Worm (Caenorhabditis elegans) whole organism, young adult: ENCODE data around the gene lin-52.

Experiments
- B0261.1 ChIP-seq: sonication (generic microtip); optimal IDR thresholded peaks from 2 replicates; lab custom pipeline; 2016; ENCODE audit warnings: mild to moderate bottlenecking, missing genetic modification characterization, moderate library complexity, missing compliant biosample characterization
- C06A6.2 ChIP-seq: fragments of 200-800 bp; sonication (Bioruptor generic); conservative IDR thresholded peaks from 2 replicates; pipeline ENCODE4 v1.3.6; 2022; ENCODE audit warnings: missing genetic modification characterization, missing compliant biosample characterization
- F33H1.4 ChIP-seq: fragments of 200-800 bp; sonication (Bioruptor generic); IDR thresholded peaks from 2 replicates; pipeline ENCODE4 v1.3.6; 2022; ENCODE audit warnings: missing genetic modification reagents, missing genetic modification characterization, missing compliant biosample characterization
- F39B2.1 ChIP-seq: fragments of 200-800 bp; sonication (Bioruptor generic); IDR thresholded peaks from 2 replicates; pipeline ENCODE4 v1.3.6; 2022; ENCODE audit warnings: missing genetic modification reagents, missing genetic modification characterization, missing compliant biosample characterization
- F49E8.2 ChIP-seq: sonication (generic microtip); optimal IDR thresholded peaks from 3 replicates; lab custom pipeline; 2017; ENCODE audit warnings: missing genetic modification characterization, mild to moderate bottlenecking, missing compliant biosample characterization, antibody characterized with exemption, moderate library complexity; ENCODE audit not compliant: insufficient read depth
- F55B11.4 ChIP-seq: sonication (generic microtip); optimal IDR thresholded peaks from 2 replicates; lab custom pipeline; 2016; ENCODE audit warnings: missing compliant biosample characterization, missing genetic modification characterization, borderline replicate concordance; ENCODE audit not compliant: insufficient read depth
- F57A8.1 ChIP-seq: fragments of 200-800 bp; sonication (Bioruptor generic); optimal IDR thresholded peaks from 2 replicates; lab custom pipeline; 2018; ENCODE audit warnings: mild to moderate bottlenecking, missing genetic modification characterization, moderate library complexity, missing compliant biosample characterization
- T07F8.4 ChIP-seq: sonication (generic microtip); optimal IDR thresholded peaks from 2 replicates; lab custom pipeline; 2016; ENCODE audit warnings: mild to moderate bottlenecking, missing genetic modification characterization, moderate library complexity, missing compliant biosample characterization
- Y79H2A.3 ChIP-seq: fragments of 200-800 bp; sonication (Bioruptor generic); conservative IDR thresholded peaks from 2 replicates; pipeline ENCODE4 v1.3.6; 2022; ENCODE audit warnings: missing genetic modification reagents, missing genetic modification characterization, missing compliant biosample characterization
- ZK185.1 ChIP-seq: sonication (generic microtip); optimal IDR thresholded peaks from 2 replicates; lab custom pipeline; 2016; ENCODE audit warnings: mild to moderate bottlenecking, missing genetic modification characterization, missing compliant biosample characterization; ENCODE audit not compliant: poor library complexity, severe bottlenecking
- bed-1 ChIP-seq: fragments of 200-800 bp; sonication (Bioruptor generic); IDR thresholded peaks from 2 replicates; pipeline ENCODE4 v1.3.6; 2022; ENCODE audit warnings: missing genetic modification reagents, missing genetic modification characterization, missing compliant biosample characterization
- cebp-2 ChIP-seq: fragments of 200-800 bp; sonication (Bioruptor generic); IDR thresholded peaks from 2 replicates; pipeline ENCODE4 v1.3.6; 2022; ENCODE audit warnings: missing genetic modification characterization, missing compliant biosample characterization
- ceh-27 ChIP-seq: fragments of 200-800 bp; sonication (Bioruptor generic); optimal IDR thresholded peaks from 2 replicates; lab custom pipeline; 2018; ENCODE audit warnings: mild to moderate bottlenecking, missing genetic modification characterization, moderate library complexity, missing compliant biosample characterization
- ceh-58 ChIP-seq: fragments of 200-800 bp; sonication (Bioruptor generic); IDR thresholded peaks from 2 replicates; pipeline ENCODE4 v1.3.6; 2022; ENCODE audit warnings: missing genetic modification characterization, missing compliant biosample characterization
- ceh-91 ChIP-seq: fragments of 200-800 bp; sonication (Bioruptor generic); IDR thresholded peaks from 2 replicates; pipeline ENCODE4 v1.3.6; 2022; ENCODE audit warnings: missing genetic modification reagents, missing genetic modification characterization, missing compliant biosample characterization
- efl-1 ChIP-seq: fragments of 150-350 bp; optimal IDR thresholded peaks from 2 replicates; lab custom pipeline; 2014; ENCODE audit warnings: missing biosample characterization, missing genetic modification reagents, missing genetic modification characterization
- egl-18 ChIP-seq: fragments of 200-800 bp; sonication (Bioruptor generic); IDR thresholded peaks from 2 replicates; pipeline ENCODE4 v1.3.6; 2022; ENCODE audit warnings: missing genetic modification reagents, missing genetic modification characterization, missing compliant biosample characterization
- egrh-3 ChIP-seq: fragments of 200-800 bp; sonication (Bioruptor generic); IDR thresholded peaks from 2 replicates; pipeline ENCODE4 v1.3.6; 2022; ENCODE audit warnings: missing genetic modification reagents, missing genetic modification characterization, missing compliant biosample characterization
- ekl-4 ChIP-seq: fragments of 200-800 bp; sonication (Bioruptor generic); IDR thresholded peaks from 2 replicates; pipeline ENCODE4 v1.3.6; 2022; ENCODE audit warnings: missing genetic modification reagents, missing genetic modification characterization, missing compliant biosample characterization
- ets-4 ChIP-seq: fragments of 200-800 bp; sonication (Bioruptor generic); optimal IDR thresholded peaks from 2 replicates; lab custom pipeline; 2018; ENCODE audit warnings: mild to moderate bottlenecking, missing genetic modification characterization, missing compliant biosample characterization
- fkh-3 ChIP-seq: sonication (generic microtip); optimal IDR thresholded peaks from 2 replicates; lab custom pipeline; 2016; ENCODE audit warnings: mild to moderate bottlenecking, missing genetic modification characterization, missing compliant biosample characterization
- him-1 ChIP-seq: sonication (generic microtip); optimal IDR thresholded peaks from 2 replicates; lab custom pipeline; 2016; ENCODE audit warnings: missing genotype, missing genetic modification reagents, missing genetic modification characterization, missing compliant biosample characterization
- hmg-20 ChIP-seq: fragments of 200-800 bp; sonication (Bioruptor generic); IDR thresholded peaks from 2 replicates; pipeline ENCODE4 v1.3.6; 2022; ENCODE audit warnings: missing genetic modification reagents, missing genetic modification characterization, missing compliant biosample characterization
- lag-1 ChIP-seq: fragments of 200-800 bp; sonication (Bioruptor generic); IDR thresholded peaks from 2 replicates; pipeline ENCODE4 v1.3.6; 2022; ENCODE audit warnings: missing genetic modification reagents, missing genetic modification characterization, missing compliant biosample characterization
- lin-26 ChIP-seq: fragments of 200-800 bp; sonication (Bioruptor generic); IDR thresholded peaks from 2 replicates; pipeline ENCODE4 v1.3.6; 2022; ENCODE audit warnings: missing genetic modification reagents, missing genetic modification characterization, missing compliant biosample characterization
- lir-1 ChIP-seq: fragments of 200-800 bp; sonication (Bioruptor generic); conservative IDR thresholded peaks from 2 replicates; pipeline ENCODE4 v1.3.6; 2022; ENCODE audit warnings: missing genetic modification reagents, missing genetic modification characterization, missing compliant biosample characterization
- madf-6 ChIP-seq: fragments of 200-800 bp; sonication (Bioruptor generic); IDR thresholded peaks from 2 replicates; pipeline ENCODE4 v1.3.6; 2022; ENCODE audit warnings: missing genetic modification reagents, missing genetic modification characterization, missing compliant biosample characterization
- mel-28 ChIP-seq: sonication (generic microtip); optimal IDR thresholded peaks from 2 replicates; lab custom pipeline; 2016; ENCODE audit warnings: borderline replicate concordance, mild to moderate bottlenecking, missing genetic modification characterization, missing compliant biosample characterization
- mes-4 ChIP-seq: sonication (generic microtip); optimal IDR thresholded peaks from 2 replicates; lab custom pipeline; 2016; ENCODE audit warnings: missing genotype, missing genetic modification characterization, missing compliant biosample characterization
- nfya-2 ChIP-seq: fragments of 200-800 bp; sonication (Bioruptor generic); IDR thresholded peaks from 2 replicates; pipeline ENCODE4 v1.3.6; 2022; ENCODE audit warnings: missing genetic modification reagents, missing genetic modification characterization, missing compliant biosample characterization
- nhr-27 ChIP-seq: fragments of 200-800 bp; sonication (Bioruptor generic); optimal IDR thresholded peaks from 2 replicates; lab custom pipeline; 2018; ENCODE audit warnings: mild to moderate bottlenecking, missing genetic modification characterization, moderate library complexity, missing compliant biosample characterization
- nhr-80 ChIP-seq: sonication (generic microtip); optimal IDR thresholded peaks from 2 replicates; lab custom pipeline; 2016; ENCODE audit warnings: missing genetic modification characterization, missing compliant biosample characterization
- pha-4 ChIP-seq: fragments of 150-350 bp; sonication (generic microtip); optimal IDR thresholded peaks from 2 replicates; lab custom pipeline; 2014; ENCODE audit warnings: missing biosample characterization, missing genetic modification reagents, missing genetic modification characterization
- rcor-1 ChIP-seq: fragments of 200-800 bp; sonication (Bioruptor generic); IDR thresholded peaks from 2 replicates; pipeline ENCODE4 v1.3.6; 2022; ENCODE audit warnings: missing genetic modification reagents, missing genetic modification characterization, missing compliant biosample characterization
- sdz-38 ChIP-seq: sonication (generic microtip); optimal IDR thresholded peaks from 2 replicates; lab custom pipeline; 2016; ENCODE audit warnings: missing genotype, missing genetic modification characterization, missing compliant biosample characterization
- sea-2 ChIP-seq: fragments of 200-800 bp; sonication (Bioruptor generic); IDR thresholded peaks from 2 replicates; pipeline ENCODE4 v1.3.6; 2022; ENCODE audit warnings: missing genetic modification characterization, missing compliant biosample characterization
- snpc-1.1 ChIP-seq: sonication (generic microtip); optimal IDR thresholded peaks from 2 replicates; lab custom pipeline; 2017; ENCODE audit warnings: missing genetic modification characterization, mild to moderate bottlenecking, missing compliant biosample characterization, antibody characterized with exemption, moderate library complexity, missing genotype, missing genetic modification reagents; ENCODE audit not compliant: insufficient read depth
- snpc-4 ChIP-seq, 5 experiments: fragments of 150-350 bp in 1 of 5; sonication (generic microtip) in 4 of 5; optimal IDR thresholded peaks; 2 replicates each; lab custom pipeline; 2014 to 2018; ENCODE audit warnings: missing genetic modification characterization in 5 of 5, missing biosample characterization in 3 of 5, antibody characterized with exemption in 2 of 5, mild to moderate bottlenecking in 2 of 5, missing compliant biosample characterization in 2 of 5, missing genotype in 2 of 5, moderate library complexity in 2 of 5, missing genetic modification reagents in 1 of 5
- somi-1 ChIP-seq: fragments of 200-800 bp; sonication (Bioruptor generic); optimal IDR thresholded peaks from 2 replicates; lab custom pipeline; 2018; ENCODE audit warnings: mild to moderate bottlenecking, missing genetic modification characterization, missing compliant biosample characterization
- sptf-2 ChIP-seq: fragments of 200-800 bp; sonication (Bioruptor generic); optimal IDR thresholded peaks from 2 replicates; lab custom pipeline; 2018; ENCODE audit warnings: mild to moderate bottlenecking, missing genetic modification characterization, missing compliant biosample characterization
- tbp1 ChIP-seq: fragments of 200-800 bp; sonication (Bioruptor generic); optimal IDR thresholded peaks from 2 replicates; lab custom pipeline; 2018; ENCODE audit warnings: mild to moderate bottlenecking, missing genetic modification characterization, missing compliant biosample characterization
- tbx-9 ChIP-seq: sonication (generic microtip); optimal IDR thresholded peaks from 2 replicates; lab custom pipeline; 2016; ENCODE audit warnings: borderline replicate concordance, missing genetic modification characterization, inconsistent platforms, missing compliant biosample characterization
- unc-62 ChIP-seq: fragments of 150-350 bp; optimal IDR thresholded peaks from 2 replicates; lab custom pipeline; 2014; ENCODE audit warnings: missing biosample characterization, missing genetic modification reagents, missing genetic modification characterization
- xnd-1 ChIP-seq: sonication (generic microtip); optimal IDR thresholded peaks from 2 replicates; lab custom pipeline; 2016; ENCODE audit warnings: missing genotype, missing genetic modification reagents, missing genetic modification characterization, missing compliant biosample characterization
- zfh-2 ChIP-seq: fragments of 200-800 bp; sonication (Bioruptor generic); conservative IDR thresholded peaks from 2 replicates; pipeline ENCODE4 v1.3.6; 2022; ENCODE audit warnings: missing genetic modification reagents, missing genetic modification characterization, missing compliant biosample characterization
- ztf-18 ChIP-seq: sonication (generic microtip); optimal IDR thresholded peaks from 2 replicates; lab custom pipeline; 2016; ENCODE audit warnings: missing genotype, mild to moderate bottlenecking, missing genetic modification characterization, missing compliant biosample characterization
- ztf-3 ChIP-seq: fragments of 200-800 bp; sonication (Bioruptor generic); optimal IDR thresholded peaks from 2 replicates; lab custom pipeline; 2018; ENCODE audit warnings: mild to moderate bottlenecking, missing genetic modification characterization, missing compliant biosample characterization

Gene lin-52

ce11 chrIII:9804997-9805610, 19.4 kb downstream of the lin-52 start, which contains the start of gene riok-3:
riok-3 (minus strand) TSS chrIII:9805011.
- TF ChIP-seq C06A6.2 (0 out of 2 replicates have a peak, but pooled peaks have one; percentile 18), bed-1 (no peak), ztf-18 (no peak), lin-26 (0 out of 2 replicates have a peak, but pooled peaks have one; percentile 25), lag-1 (GFP tag; lab: Robert Waterston, UW) (no peak), ets-4 (GFP tag; lab: Kevin White, UChicago) (no peak), F33H1.4 (no peak), F49E8.2 (tag; lab: Kevin White, UChicago) (no peak), sptf-2 (GFP tag; lab: Kevin White, UChicago) (no peak), egl-18 (GFP tag; lab: Robert Waterston, UW) (no peak), him-1 (tag; lab: Kevin White, UChicago) (no peak), nfya-2 (GFP tag; lab: Robert Waterston, UW) (no peak), somi-1 (GFP tag; lab: Kevin White, UChicago) (peak; percentile 44), sdz-38 (tag; lab: Kevin White, UChicago) (no peak), snpc-1.1 (tag; lab: Kevin White, UChicago) (no peak), rcor-1 (GFP tag; lab: Robert Waterston, UW) (no peak), hmg-20 (no peak), unc-62 (GFP tag; lab: Kevin White, UChicago) (no peak), tbx-9 (tag; lab: Kevin White, UChicago) (no peak), mes-4 (tag; lab: Kevin White, UChicago) (no peak), ZK185.1 (peak; percentile 40), B0261.1 (tag; lab: Kevin White, UChicago) (no peak), F39B2.1 (GFP tag; lab: Robert Waterston, UW) (no peak), ztf-3 (GFP tag; lab: Kevin White, UChicago) (peak; percentile 19), nhr-80 (tag; lab: Kevin White, UChicago) (no peak), Y79H2A.3 (GFP tag; lab: Robert Waterston, UW) (0 out of 2 replicates have a peak, but pooled peaks have one; percentile 68), zfh-2 (GFP tag; lab: Robert Waterston, UW) (no peak), ceh-91 (no peak), egrh-3 (no peak), ceh-27 (no peak), nhr-27 (tag; lab: Kevin White, UChicago) (no peak), ceh-58 (no peak), tbp1 (GFP tag; lab: Kevin White, UChicago) (peak; percentile 15), F55B11.4 (tag; lab: Kevin White, UChicago) (no peak), xnd-1 (tag; lab: Kevin White, UChicago) (no peak), mel-28 (tag; lab: Kevin White, UChicago) (no peak), lir-1 (GFP tag; lab: Robert Waterston, UW) (no peak), efl-1 (no peak), F57A8.1 (GFP tag; lab: Kevin White, UChicago) (no peak), madf-6 (GFP tag; lab: Robert Waterston, UW) (no peak; the same call in 1 of the 2 replicates), pha-4 (no peak), fkh-3 (tag; lab: Kevin White, UChicago) (no peak), snpc-4 (GFP tag; optimal IDR thresholded peaks at IDR 0.05; lab: Kevin White, UChicago) (no peak), snpc-4 (tag; optimal IDR thresholded peaks at IDR 0.05; lab: Kevin White, UChicago) (no peak), T07F8.4 (tag; lab: Kevin White, UChicago) (no peak), ekl-4 (GFP tag; lab: Robert Waterston, UW) (peak; percentile 50), cebp-2 (GFP tag; lab: Robert Waterston, UW) (no peak), sea-2 (no peak)
